Fruit fly (Drosophila melanogaster): ENCODE data around the gene CG4565.

CG4565 gene

DNA sequence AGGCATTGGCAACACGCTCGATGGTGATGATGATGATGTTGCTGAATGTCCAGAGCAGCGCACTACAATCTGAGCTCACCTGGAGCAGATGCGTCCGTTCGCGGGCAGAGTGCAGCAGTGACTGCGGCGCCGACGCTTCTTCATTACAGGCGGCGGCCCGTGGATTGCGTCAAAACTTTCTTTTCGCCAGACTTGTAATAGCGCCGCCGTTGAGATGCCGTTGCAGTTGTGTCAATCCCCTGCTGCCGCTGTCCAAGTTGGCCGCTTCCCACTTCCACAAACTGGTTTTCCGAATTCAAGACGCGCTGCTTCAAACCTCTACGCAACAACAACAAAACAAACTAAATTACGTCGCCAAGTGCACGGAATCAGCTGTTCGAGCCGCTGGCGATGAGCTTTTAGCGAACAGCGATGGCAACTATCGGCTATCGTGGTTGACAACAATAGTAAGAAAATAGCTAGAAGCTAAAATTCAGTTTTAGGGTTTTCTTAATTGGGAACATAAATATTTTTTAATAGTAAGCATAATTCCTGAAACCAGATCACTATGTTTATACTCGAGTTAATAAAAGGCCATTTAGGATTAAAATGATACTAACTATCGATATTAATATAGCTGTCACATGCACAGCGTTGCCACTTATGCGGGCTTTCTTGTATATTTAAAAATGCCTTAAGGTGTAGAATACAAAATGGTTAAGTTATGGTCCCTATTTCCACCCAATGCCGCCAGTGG lies 29.5 kb downstream of the CG4565 start, which contains the start of gene Tpc1 (continued):
- TF ChIP-seq sr (GFP tag; IDR thresholded peaks at IDR 0.05) (peak; percentile 22; the same call in 1 of the 3 replicates), CG1602 (GFP tag; optimal IDR thresholded peaks at IDR 0.05) (peak; percentile 27), fd102C (GFP tag; optimal IDR thresholded peaks at IDR 0.05) (no peak), CG42726 (GFP tag; IDR thresholded peaks at IDR 0.05; ENCODE audit: partially characterized antibody) (no peak), Jarid2 (GFP tag; optimal IDR thresholded peaks at IDR 0.05) (no peak), Opbp (GFP tag; IDR thresholded peaks at IDR 0.05; ENCODE audit: partially characterized antibody) (peak; percentile 69), CG4360 (GFP tag; IDR thresholded peaks at IDR 0.05) (peak; percentile 82; the same call in 1 of the 2 replicates), Ssrp (tag; optimal IDR thresholded peaks at IDR 0.05) (peak; percentile 2), dpn (GFP tag; optimal IDR thresholded peaks at IDR 0.05) (peak; percentile 16 to 44), fd96Cb (tag; optimal IDR thresholded peaks at IDR 0.05) (no peak), sens (GFP tag) (peak; percentile 91), chif (GFP tag; optimal IDR thresholded peaks at IDR 0.05) (peak; percentile 10 to 19), CG2116 (GFP tag; optimal IDR thresholded peaks at IDR 0.05) (peak; percentile 76), HLHmδ (GFP tag; optimal IDR thresholded peaks at IDR 0.05) (peak; percentile 36), Six4 (GFP tag; optimal IDR thresholded peaks at IDR 0.05) (no peak), zen2 (GFP tag; IDR thresholded peaks at IDR 0.05; ENCODE audit: partially characterized antibody) (peak; percentile 50; the same call in 1 of the 3 replicates), CG9609 (GFP tag; optimal IDR thresholded peaks at IDR 0.05) (peak; percentile 27), unc-4 (GFP tag; IDR thresholded peaks at IDR 0.05; ENCODE audit: partially characterized antibody) (peak; percentile 94), B-H2 (GFP tag; optimal IDR thresholded peaks at IDR 0.05) (peak; percentile 39), bab2 (GFP tag; optimal IDR thresholded peaks at IDR 0.05) (peak; percentile 24), tna (GFP tag; IDR thresholded peaks at IDR 0.05; ENCODE audit: partially characterized antibody) (peak; percentile 22; the same call in 1 of the 2 replicates), CG18619 (GFP tag; optimal IDR thresholded peaks at IDR 0.05) (peak; percentile 25), dimm (GFP tag; IDR thresholded peaks at IDR 0.05) (no peak), CG17328 (GFP tag; IDR thresholded peaks at IDR 0.05) (no peak), CG32532 (GFP tag; IDR thresholded peaks at IDR 0.05) (peak; percentile 46; the same call in 1 of the 2 replicates), bcd (GFP tag; optimal IDR thresholded peaks at IDR 0.05) (peak; percentile 20), CG8478 (optimal IDR thresholded peaks at IDR 0.05) (no peak), CG31388 (GFP tag; optimal IDR thresholded peaks at IDR 0.05) (no peak), CHES-1-like (GFP tag; optimal IDR thresholded peaks at IDR 0.05) (peak; percentile 44), NfI (GFP tag; optimal IDR thresholded peaks at IDR 0.05) (peak; percentile 28), nerfin-2 (GFP tag; IDR thresholded peaks at IDR 0.05; ENCODE audit: partially characterized antibody) (no peak), Aef1 (GFP tag; IDR thresholded peaks at IDR 0.05) (0 out of 3 replicates have a peak, but pooled peaks have one; percentile 32), CG15269 (tag; optimal IDR thresholded peaks at IDR 0.05) (peak; percentile 2), Nf-YC (tag; optimal IDR thresholded peaks at IDR 0.05) (peak; percentile 47), gsb-n (tag; optimal IDR thresholded peaks at IDR 0.05) (no peak), phol (tag; optimal IDR thresholded peaks at IDR 0.05) (peak; percentile 59), Med (GFP tag) (peak; percentile 82), stwl (tag; optimal IDR thresholded peaks at IDR 0.05) (peak; percentile 36), CG34422 (GFP tag; IDR thresholded peaks at IDR 0.05) (peak; percentile 37; the same call in 1 of the 3 replicates), CG16779 (GFP tag; IDR thresholded peaks at IDR 0.05) (no peak), Sry-δ (GFP tag; optimal IDR thresholded peaks at IDR 0.05) (peak; percentile 88), CG6175 (GFP tag; IDR thresholded peaks at IDR 0.05) (no peak), Ada2b (GFP tag; IDR thresholded peaks at IDR 0.05) (no peak), CG4282 (GFP tag; optimal IDR thresholded peaks at IDR 0.05) (no peak), esg (GFP tag; conservative IDR thresholded peaks at IDR 0.05) (no peak), CG7963 (GFP tag; IDR thresholded peaks at IDR 0.05; ENCODE audit: partially characterized antibody) (peak; percentile 47; the same call in 2 of the 3 replicates), CG34224 (GFP tag; IDR thresholded peaks at IDR 0.05; ENCODE audit: partially characterized antibody) (peak; percentile 91), Bdp1 (GFP tag; optimal IDR thresholded peaks at IDR 0.05) (peak; percentile 37), az2 (GFP tag; optimal IDR thresholded peaks at IDR 0.05) (no peak)

All from whole organism, embryonic.